Worm (Caenorhabditis elegans) whole organism, early embryonic: ENCODE data around the gene F48E8.2.
A peak's percentile ranks its signal among the peaks of the same experiment; 100 is the strongest.

Source experiments
- B0310.2 ChIP-seq: sonication (generic microtip); optimal IDR thresholded peaks from 2 replicates; lab custom pipeline; 2016; ENCODE audit warnings: mild to moderate bottlenecking, missing genetic modification characterization, missing compliant biosample characterization
- F13C5.2 ChIP-seq: sonication (generic microtip); optimal IDR thresholded peaks from 2 replicates; lab custom pipeline; 2017; ENCODE audit warnings: mild to moderate bottlenecking, missing genetic modification characterization, inconsistent platforms, missing compliant biosample characterization
- aly-1 ChIP-seq: sonication (generic microtip); optimal IDR thresholded peaks from 2 replicates; lab custom pipeline; 2016; ENCODE audit warnings: missing genetic modification characterization, missing compliant biosample characterization
- ama-1 ChIP-seq: fragments of 150-350 bp; optimal IDR thresholded peaks from 2 replicates; lab custom pipeline; 2014
- ceh-13 ChIP-seq: fragments of 200-800 bp; sonication (Bioruptor generic); optimal IDR thresholded peaks from 2 replicates; lab custom pipeline; 2018; ENCODE audit warnings: mild to moderate bottlenecking, missing genetic modification characterization, missing compliant biosample characterization
- ceh-36 ChIP-seq: sonication (generic microtip); optimal IDR thresholded peaks from 2 replicates; lab custom pipeline; 2016; ENCODE audit warnings: missing genetic modification characterization, inconsistent platforms, missing compliant biosample characterization
- ets-7 ChIP-seq: sonication (generic microtip); optimal IDR thresholded peaks from 2 replicates; lab custom pipeline; 2016; ENCODE audit warnings: missing genotype, missing genetic modification characterization, missing compliant biosample characterization
- flt-1 ChIP-seq: fragments of 200-800 bp; sonication (Bioruptor generic); IDR thresholded peaks from 2 replicates; pipeline ENCODE4 v1.3.6; 2022; ENCODE audit warnings: missing genetic modification characterization, missing compliant biosample characterization
- hmbx-1 ChIP-seq: sonication (generic microtip); optimal IDR thresholded peaks from 2 replicates; lab custom pipeline; 2016; ENCODE audit warnings: mild to moderate bottlenecking, missing genetic modification characterization, missing compliant biosample characterization
- hmg-4 ChIP-seq: fragments of 200-800 bp; sonication (Bioruptor generic); optimal IDR thresholded peaks from 2 replicates; lab custom pipeline; 2018; ENCODE audit warnings: mild to moderate bottlenecking, missing genetic modification characterization, missing compliant biosample characterization
- hnd-1 ChIP-seq: sonication (generic microtip); optimal IDR thresholded peaks from 2 replicates; lab custom pipeline; 2016; ENCODE audit warnings: missing genetic modification characterization, missing compliant biosample characterization
- pes-1 ChIP-seq: fragments of 200-800 bp; sonication (Bioruptor generic); IDR thresholded peaks from 2 replicates; pipeline ENCODE4 v1.3.6; 2022; ENCODE audit warnings: missing genetic modification reagents, missing genetic modification characterization, missing compliant biosample characterization
- scrt-1 ChIP-seq: fragments of 200-800 bp; sonication (Bioruptor generic); IDR thresholded peaks from 2 replicates; pipeline ENCODE4 v1.3.6; 2022; ENCODE audit warnings: missing genetic modification characterization, missing compliant biosample characterization
- sea-1 ChIP-seq: fragments of 200-800 bp; sonication (Bioruptor generic); conservative IDR thresholded peaks from 2 replicates; pipeline ENCODE4 v1.3.6; 2022; ENCODE audit warnings: missing genetic modification characterization, missing compliant biosample characterization
- tbx-11 ChIP-seq: fragments of 200-800 bp; sonication (Bioruptor generic); IDR thresholded peaks from 2 replicates; pipeline ENCODE4 v1.3.6; 2022; ENCODE audit warnings: missing genetic modification characterization, missing compliant biosample characterization
- tbx-37 ChIP-seq: fragments of 200-800 bp; sonication (Bioruptor generic); conservative IDR thresholded peaks from 2 replicates; pipeline ENCODE4 v1.3.6; 2022; ENCODE audit warnings: missing genetic modification reagents, missing genetic modification characterization, missing compliant biosample characterization
- tra-4 ChIP-seq: sonication (generic microtip); optimal IDR thresholded peaks from 2 replicates; lab custom pipeline; 2017; ENCODE audit warnings: missing genetic modification characterization, missing compliant biosample characterization

F48E8.2 gene

DNA sequence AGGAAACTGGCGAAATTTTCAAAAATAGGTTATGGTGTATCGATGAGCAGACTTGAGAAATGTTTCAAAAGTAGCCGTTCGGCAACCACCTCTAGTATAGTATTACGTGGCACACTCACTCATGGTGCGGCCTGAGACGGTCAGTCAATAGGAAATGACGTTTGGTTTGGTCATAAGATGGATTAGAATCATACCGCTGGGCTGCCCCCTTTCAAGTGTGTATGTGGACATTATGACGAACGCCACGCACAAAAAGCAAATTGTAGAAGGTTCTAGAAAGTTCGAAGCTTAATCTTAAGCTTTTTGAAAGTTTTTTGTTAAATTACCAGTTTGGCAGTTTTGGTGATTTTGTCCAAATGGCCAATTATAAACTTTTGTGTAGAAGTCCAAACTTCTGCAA lies 39.8 kb upstream of the F48E8.2 start:
- TF ChIP-seq hnd-1 (tag; lab: Kevin White, UChicago) (no peak), ceh-13 (GFP tag; lab: Kevin White, UChicago) (no peak), hmg-4 (GFP tag; lab: Kevin White, UChicago) (no peak), flt-1 (GFP tag; lab: Robert Waterston, UW) (no peak), tbx-11 (GFP tag; lab: Robert Waterston, UW) (no peak), pes-1 (GFP tag; lab: Robert Waterston, UW) (no peak), sea-1 (GFP tag; lab: Robert Waterston, UW) (no peak), ets-7 (no peak), ceh-36 (no peak), scrt-1 (GFP tag; lab: Robert Waterston, UW) (no peak), B0310.2 (tag; lab: Kevin White, UChicago) (no peak), hmbx-1 (tag; lab: Kevin White, UChicago) (no peak), tbx-37 (no peak), tra-4 (tag; lab: Kevin White, UChicago) (no peak), ama-1 (lab: Kevin White, UChicago) (no peak)

- TF ChIP-seq flt-1 (GFP tag; lab: Robert Waterston, UW): no peak
- TF ChIP-seq tbx-37: no peak
- TF ChIP-seq sea-1 (GFP tag; lab: Robert Waterston, UW): no peak
- TF ChIP-seq scrt-1 (GFP tag; lab: Robert Waterston, UW): no peak
- no peak for TF ChIP-seq ceh-13 (GFP tag; lab: Kevin White, UChicago)
- TF ChIP-seq aly-1 (tag; lab: Kevin White, UChicago): no peak
- TF ChIP-seq B0310.2 (tag; lab: Kevin White, UChicago): no peak
- no peak for TF ChIP-seq hnd-1 (tag; lab: Kevin White, UChicago)
- no peak for TF ChIP-seq ets-7
- no peak for TF ChIP-seq ceh-36
- no peak for TF ChIP-seq hmg-4 (GFP tag; lab: Kevin White, UChicago)
- no peak for TF ChIP-seq hmbx-1 (tag; lab: Kevin White, UChicago)
- TF ChIP-seq tra-4 (tag; lab: Kevin White, UChicago): no peak
- TF ChIP-seq tbx-11 (GFP tag; lab: Robert Waterston, UW): no peak
- TF ChIP-seq ama-1 (lab: Kevin White, UChicago): no peak
- TF ChIP-seq pes-1 (GFP tag; lab: Robert Waterston, UW): no peak
- TF ChIP-seq F13C5.2: no peak
Observed at ce11 chrIII:5427096-5427495, 37.1 kb upstream of the F48E8.2 start.

ce11 chrIII:5436306-5436705 lies 27.9 kb upstream of the F48E8.2 start:
- TF ChIP-seq pes-1 (GFP tag; lab: Robert Waterston, UW) (no peak), aly-1 (tag; lab: Kevin White, UChicago) (no peak), F13C5.2 (no peak), ceh-13 (GFP tag; lab: Kevin White, UChicago) (no peak), hnd-1 (tag; lab: Kevin White, UChicago) (no peak), B0310.2 (tag; lab: Kevin White, UChicago) (no peak), ceh-36 (no peak), ets-7 (no peak)

ce11 chrIII:5438064-5438463 lies 26.1 kb upstream of the F48E8.2 start:
- no peak for TF ChIP-seq tbx-11 (GFP tag; lab: Robert Waterston, UW)
- TF ChIP-seq tra-4 (tag; lab: Kevin White, UChicago): no peak
- TF ChIP-seq flt-1 (GFP tag; lab: Robert Waterston, UW): no peak
- TF ChIP-seq hnd-1 (tag; lab: Kevin White, UChicago): no peak
- no peak for TF ChIP-seq hmbx-1 (tag; lab: Kevin White, UChicago)
- no peak for TF ChIP-seq ceh-36

DNA sequence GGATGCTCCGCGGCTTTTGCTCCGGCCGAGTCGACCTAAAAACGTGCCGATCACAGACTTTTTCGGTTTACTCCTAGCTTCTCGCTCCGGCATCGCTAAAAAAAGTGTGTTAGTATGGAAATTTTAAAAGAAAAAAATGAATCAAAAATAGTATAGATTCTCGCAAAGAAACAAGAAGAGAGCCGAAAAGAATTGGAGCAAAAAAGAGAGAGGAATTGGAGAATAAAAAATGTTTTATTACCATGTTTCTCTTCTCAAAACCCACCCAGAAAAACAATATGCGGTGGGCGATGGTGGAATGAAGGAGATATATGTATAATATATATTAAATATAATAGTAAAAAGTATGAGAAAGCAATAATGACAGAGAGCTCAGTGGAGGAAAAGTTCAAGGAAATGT lies 23.6 kb upstream of the F48E8.2 start, which contains the start of gene W03A5.6:
Gene W03A5.6 (minus strand): TSS at position 101 of the 400 bp plus-strand sequence.
- TF ChIP-seq hmbx-1 (tag; lab: Kevin White, UChicago): no peak
- TF ChIP-seq B0310.2 (tag; lab: Kevin White, UChicago): no peak

DNA sequence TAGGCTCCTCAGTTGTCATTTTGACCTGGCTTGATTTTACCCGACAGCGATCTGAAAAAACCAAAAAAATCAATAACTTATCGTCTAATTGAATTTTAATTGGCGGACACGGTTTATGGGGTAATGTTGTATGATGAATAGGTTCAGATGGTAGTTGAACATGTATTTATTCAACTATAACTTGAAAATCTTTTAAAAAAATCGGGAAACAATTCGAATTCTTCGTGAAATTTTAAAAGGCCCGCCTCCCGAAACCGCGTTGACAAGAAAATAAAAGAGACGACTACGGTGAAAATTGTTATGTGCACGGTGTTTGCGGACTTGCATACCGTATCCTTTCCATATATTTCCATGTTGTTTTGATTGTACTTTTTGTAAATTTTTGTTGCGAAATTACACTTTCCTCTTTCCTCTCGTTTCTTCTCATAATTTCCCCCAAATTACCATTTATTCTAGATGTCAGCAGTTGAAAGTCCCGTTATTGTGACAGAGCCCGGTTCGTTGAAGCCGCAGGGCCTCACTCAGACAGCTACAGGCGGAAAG lies 21.4 kb upstream of the F48E8.2 start, which contains the start of the genes T24G10.2 and disl-2:
Gene T24G10.2 (minus strand): TSS at position 51 of the 543 bp plus-strand sequence.
Gene disl-2 (plus strand): TSS at position 457 of the 543 bp plus-strand sequence.
- no peak for TF ChIP-seq ama-1 (lab: Kevin White, UChicago)
- TF ChIP-seq F13C5.2: peak; percentile 41
- no peak for TF ChIP-seq sea-1 (GFP tag; lab: Robert Waterston, UW)
- no peak for TF ChIP-seq aly-1 (tag; lab: Kevin White, UChicago)

DNA sequence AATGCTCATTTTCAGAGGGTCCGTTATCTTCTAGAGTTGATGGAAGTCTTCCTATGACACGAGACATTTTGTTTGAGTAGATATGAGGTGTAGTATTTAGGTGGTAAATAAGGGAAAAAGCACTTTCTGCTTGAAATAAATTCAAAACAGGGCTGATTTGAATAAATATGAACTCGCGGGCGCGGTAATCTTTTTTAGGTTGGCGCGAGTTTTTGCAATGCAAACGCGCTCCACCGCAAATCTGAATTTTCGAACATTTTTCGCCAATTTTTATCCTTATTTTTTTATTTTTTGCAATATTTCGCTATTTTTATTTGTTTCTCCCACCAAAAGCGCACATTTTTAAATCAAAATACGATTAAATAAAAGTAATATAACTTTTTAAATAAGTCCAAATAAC lies 16.0 kb upstream of the F48E8.2 start, which contains the start of gene skpt-1:
Gene skpt-1 (minus strand): TSS at position 219 of the 400 bp plus-strand sequence.
- TF ChIP-seq ama-1 (lab: Kevin White, UChicago) (no peak), hmg-4 (GFP tag; lab: Kevin White, UChicago) (no peak), hnd-1 (tag; lab: Kevin White, UChicago) (no peak), aly-1 (tag; lab: Kevin White, UChicago) (no peak), hmbx-1 (tag; lab: Kevin White, UChicago) (no peak), tbx-11 (GFP tag; lab: Robert Waterston, UW) (no peak), F13C5.2 (no peak), ceh-36 (no peak), ceh-13 (GFP tag; lab: Kevin White, UChicago) (no peak), sea-1 (GFP tag; lab: Robert Waterston, UW) (no peak), flt-1 (GFP tag; lab: Robert Waterston, UW) (no peak), ets-7 (no peak), tra-4 (tag; lab: Kevin White, UChicago) (no peak), B0310.2 (tag; lab: Kevin White, UChicago) (no peak), pes-1 (GFP tag; lab: Robert Waterston, UW) (no peak), scrt-1 (GFP tag; lab: Robert Waterston, UW) (no peak), tbx-37 (no peak)
